Worm (Caenorhabditis elegans) whole organism, young adult: Measurements from ENCODE around the gene fbxa-29.
"Not testable (repeated sequence)": the region's sequence is repeated elsewhere in the genome, so short reads cannot be mapped to it uniquely, and the experiment has no call there.

Experiments used
- F23B12.7 ChIP-seq: sonication (generic microtip); optimal IDR thresholded peaks from 2 replicates; lab custom pipeline; 2017; ENCODE audit warnings: missing genetic modification characterization, mild to moderate bottlenecking, missing compliant biosample characterization, antibody characterized with exemption, moderate library complexity; ENCODE audit not compliant: insufficient read depth
- F55B11.4 ChIP-seq: sonication (generic microtip); optimal IDR thresholded peaks from 2 replicates; lab custom pipeline; 2016; ENCODE audit warnings: missing compliant biosample characterization, missing genetic modification characterization, borderline replicate concordance; ENCODE audit not compliant: insufficient read depth
- F57A8.1 ChIP-seq: fragments of 200-800 bp; sonication (Bioruptor generic); optimal IDR thresholded peaks from 2 replicates; lab custom pipeline; 2018; ENCODE audit warnings: mild to moderate bottlenecking, missing genetic modification characterization, moderate library complexity, missing compliant biosample characterization
- K12H6.12 ChIP-seq: fragments of 200-800 bp; sonication (Bioruptor generic); optimal IDR thresholded peaks from 2 replicates; lab custom pipeline; 2018; ENCODE audit warnings: mild to moderate bottlenecking, missing genetic modification characterization, missing compliant biosample characterization
- T26A5.8 ChIP-seq: sonication (generic microtip); optimal IDR thresholded peaks from 2 replicates; lab custom pipeline; 2016; ENCODE audit warnings: missing genetic modification characterization, missing compliant biosample characterization
- Y53F4B.3 ChIP-seq: fragments of 200-800 bp; sonication (Bioruptor generic); IDR thresholded peaks from 2 replicates; pipeline ENCODE4 v1.3.6; 2022; ENCODE audit warnings: missing genetic modification reagents, missing genetic modification characterization, missing compliant biosample characterization
- Y95B8A.8 ChIP-seq: fragments of 200-800 bp; sonication (Bioruptor generic); IDR thresholded peaks from 2 replicates; pipeline ENCODE4 v1.3.6; 2022; ENCODE audit warnings: missing genetic modification reagents, missing genetic modification characterization, missing compliant biosample characterization
- aptf-2 ChIP-seq: fragments of 200-800 bp; sonication (Bioruptor generic); conservative IDR thresholded peaks from 2 replicates; pipeline ENCODE4 v1.3.6; 2022; ENCODE audit warnings: missing genetic modification reagents, missing genetic modification characterization, missing compliant biosample characterization
- bed-1 ChIP-seq: fragments of 200-800 bp; sonication (Bioruptor generic); IDR thresholded peaks from 2 replicates; pipeline ENCODE4 v1.3.6; 2022; ENCODE audit warnings: missing genetic modification reagents, missing genetic modification characterization, missing compliant biosample characterization
- bed-2 ChIP-seq: fragments of 200-800 bp; sonication (Bioruptor generic); IDR thresholded peaks from 2 replicates; pipeline ENCODE4 v1.3.6; 2022; ENCODE audit warnings: missing genetic modification reagents, missing genetic modification characterization, missing compliant biosample characterization
- cebp-1 ChIP-seq, 2 experiments: fragments of 200-800 bp in 1 of 2; sonication (Bioruptor generic) in 1 of 2; sonication (generic microtip) in 1 of 2; IDR thresholded peaks in 1 of 2; optimal IDR thresholded peaks in 1 of 2; 2 replicates each; pipeline versions ENCODE4 v1.3.6 to Lab custom; 2017 to 2022; ENCODE audit warnings: missing compliant biosample characterization in 2 of 2, missing genetic modification characterization in 2 of 2, mild to moderate bottlenecking in 1 of 2, missing genetic modification reagents in 1 of 2, moderate library complexity in 1 of 2
- ceh-100 ChIP-seq: fragments of 200-800 bp; sonication (Bioruptor generic); IDR thresholded peaks from 2 replicates; pipeline ENCODE4 v1.3.6; 2022; ENCODE audit warnings: missing genetic modification reagents, missing genetic modification characterization, missing compliant biosample characterization
- ceh-40 ChIP-seq: fragments of 200-800 bp; sonication (Bioruptor generic); IDR thresholded peaks from 2 replicates; pipeline ENCODE4 v1.3.6; 2022; ENCODE audit warnings: missing genetic modification characterization, missing compliant biosample characterization
- ceh-58 ChIP-seq: fragments of 200-800 bp; sonication (Bioruptor generic); IDR thresholded peaks from 2 replicates; pipeline ENCODE4 v1.3.6; 2022; ENCODE audit warnings: missing genetic modification characterization, missing compliant biosample characterization
- ceh-91 ChIP-seq: fragments of 200-800 bp; sonication (Bioruptor generic); IDR thresholded peaks from 2 replicates; pipeline ENCODE4 v1.3.6; 2022; ENCODE audit warnings: missing genetic modification reagents, missing genetic modification characterization, missing compliant biosample characterization
- die-1 ChIP-seq: sonication (generic microtip); optimal IDR thresholded peaks from 2 replicates; lab custom pipeline; 2016; ENCODE audit warnings: missing genotype, mild to moderate bottlenecking, missing genetic modification characterization, missing compliant biosample characterization
- egl-18 ChIP-seq: fragments of 200-800 bp; sonication (Bioruptor generic); IDR thresholded peaks from 2 replicates; pipeline ENCODE4 v1.3.6; 2022; ENCODE audit warnings: missing genetic modification reagents, missing genetic modification characterization, missing compliant biosample characterization
- egrh-3 ChIP-seq: fragments of 200-800 bp; sonication (Bioruptor generic); IDR thresholded peaks from 2 replicates; pipeline ENCODE4 v1.3.6; 2022; ENCODE audit warnings: missing genetic modification reagents, missing genetic modification characterization, missing compliant biosample characterization
- ekl-4 ChIP-seq: fragments of 200-800 bp; sonication (Bioruptor generic); IDR thresholded peaks from 2 replicates; pipeline ENCODE4 v1.3.6; 2022; ENCODE audit warnings: missing genetic modification reagents, missing genetic modification characterization, missing compliant biosample characterization
- ets-4 ChIP-seq: fragments of 200-800 bp; sonication (Bioruptor generic); optimal IDR thresholded peaks from 2 replicates; lab custom pipeline; 2018; ENCODE audit warnings: mild to moderate bottlenecking, missing genetic modification characterization, missing compliant biosample characterization
- hmg-1.2 ChIP-seq: fragments of 200-800 bp; sonication (Bioruptor generic); IDR thresholded peaks from 2 replicates; pipeline ENCODE4 v1.3.6; 2022; ENCODE audit warnings: missing genetic modification reagents, missing genetic modification characterization, missing compliant biosample characterization
- hmg-20 ChIP-seq: fragments of 200-800 bp; sonication (Bioruptor generic); IDR thresholded peaks from 2 replicates; pipeline ENCODE4 v1.3.6; 2022; ENCODE audit warnings: missing genetic modification reagents, missing genetic modification characterization, missing compliant biosample characterization
- hsf-1 ChIP-seq: fragments of 200-800 bp; sonication (Bioruptor generic); IDR thresholded peaks from 2 replicates; pipeline ENCODE4 v1.3.6; 2022; ENCODE audit warnings: missing genetic modification reagents, missing genetic modification characterization, missing compliant biosample characterization
- lag-1 ChIP-seq: fragments of 200-800 bp; sonication (Bioruptor generic); IDR thresholded peaks from 2 replicates; pipeline ENCODE4 v1.3.6; 2022; ENCODE audit warnings: missing genetic modification reagents, missing genetic modification characterization, missing compliant biosample characterization
- lir-1 ChIP-seq: fragments of 200-800 bp; sonication (Bioruptor generic); conservative IDR thresholded peaks from 2 replicates; pipeline ENCODE4 v1.3.6; 2022; ENCODE audit warnings: missing genetic modification reagents, missing genetic modification characterization, missing compliant biosample characterization
- lsy-27 ChIP-seq: sonication (generic microtip); optimal IDR thresholded peaks from 2 replicates; lab custom pipeline; 2017; ENCODE audit warnings: missing genetic modification characterization, mild to moderate bottlenecking, missing compliant biosample characterization, antibody characterized with exemption, missing genotype, borderline replicate concordance; ENCODE audit not compliant: insufficient read depth
- madf-10 ChIP-seq: sonication (generic microtip); optimal IDR thresholded peaks from 2 replicates; lab custom pipeline; 2016; ENCODE audit warnings: mild to moderate bottlenecking, missing genetic modification characterization, missing compliant biosample characterization
- madf-3 ChIP-seq: fragments of 200-800 bp; sonication (Bioruptor generic); IDR thresholded peaks from 2 replicates; pipeline ENCODE4 v1.3.6; 2022; ENCODE audit warnings: missing genetic modification reagents, missing genetic modification characterization, missing compliant biosample characterization
- madf-8 ChIP-seq: fragments of 200-800 bp; sonication (Bioruptor generic); conservative IDR thresholded peaks from 2 replicates; pipeline ENCODE4 v1.3.6; 2022; ENCODE audit warnings: missing genetic modification reagents, missing genetic modification characterization, missing compliant biosample characterization
- mxl-1 ChIP-seq: sonication (generic microtip); optimal IDR thresholded peaks from 2 replicates; lab custom pipeline; 2016; ENCODE audit warnings: missing genetic modification characterization, missing compliant biosample characterization
- nfya-1 ChIP-seq: sonication (generic microtip); optimal IDR thresholded peaks from 2 replicates; lab custom pipeline; 2017; ENCODE audit warnings: antibody characterized with exemption, missing compliant biosample characterization, missing genetic modification characterization, borderline replicate concordance; ENCODE audit not compliant: insufficient read depth
- nhr-179 ChIP-seq: sonication (generic microtip); optimal IDR thresholded peaks from 2 replicates; lab custom pipeline; 2016; ENCODE audit warnings: mild to moderate bottlenecking, missing genetic modification characterization, missing compliant biosample characterization
- nhr-80 ChIP-seq: sonication (generic microtip); optimal IDR thresholded peaks from 2 replicates; lab custom pipeline; 2016; ENCODE audit warnings: missing genetic modification characterization, missing compliant biosample characterization
- rcor-1 ChIP-seq: fragments of 200-800 bp; sonication (Bioruptor generic); IDR thresholded peaks from 2 replicates; pipeline ENCODE4 v1.3.6; 2022; ENCODE audit warnings: missing genetic modification reagents, missing genetic modification characterization, missing compliant biosample characterization
- rpc-1 ChIP-seq, 2 experiments: fragments of 150-350 bp in 1 of 2; sonication (generic microtip) in 1 of 2; optimal IDR thresholded peaks; 2 replicates each; lab custom pipeline; 2014 to 2018; ENCODE audit warnings: missing biosample characterization in 1 of 2, missing genetic modification characterization in 1 of 2, missing genetic modification reagents in 1 of 2, missing genotype in 1 of 2
- snpc-1.1 ChIP-seq: sonication (generic microtip); optimal IDR thresholded peaks from 2 replicates; lab custom pipeline; 2017; ENCODE audit warnings: missing genetic modification characterization, mild to moderate bottlenecking, missing compliant biosample characterization, antibody characterized with exemption, moderate library complexity, missing genotype, missing genetic modification reagents; ENCODE audit not compliant: insufficient read depth
- snpc-3.4 ChIP-seq: sonication (generic microtip); optimal IDR thresholded peaks from 2 replicates; lab custom pipeline; 2017; ENCODE audit warnings: missing genetic modification characterization, mild to moderate bottlenecking, missing compliant biosample characterization, antibody characterized with exemption, moderate library complexity, missing genotype, missing genetic modification reagents
- unc-130 ChIP-seq: sonication (generic microtip); optimal IDR thresholded peaks from 2 replicates; lab custom pipeline; 2016; ENCODE audit warnings: missing genetic modification reagents, missing genetic modification characterization, missing compliant biosample characterization
- xnd-1 ChIP-seq: sonication (generic microtip); optimal IDR thresholded peaks from 2 replicates; lab custom pipeline; 2016; ENCODE audit warnings: missing genotype, missing genetic modification reagents, missing genetic modification characterization, missing compliant biosample characterization
- zim-3 ChIP-seq: sonication (generic microtip); optimal IDR thresholded peaks from 2 replicates; lab custom pipeline; 2017; ENCODE audit warnings: mild to moderate bottlenecking, missing genetic modification characterization, moderate library complexity, missing compliant biosample characterization
- ztf-28 ChIP-seq: fragments of 200-800 bp; sonication (Bioruptor generic); IDR thresholded peaks from 2 replicates; pipeline ENCODE4 v1.3.6; 2022; ENCODE audit warnings: missing genetic modification reagents, missing genetic modification characterization, missing compliant biosample characterization

fbxa-29 gene

DNA sequence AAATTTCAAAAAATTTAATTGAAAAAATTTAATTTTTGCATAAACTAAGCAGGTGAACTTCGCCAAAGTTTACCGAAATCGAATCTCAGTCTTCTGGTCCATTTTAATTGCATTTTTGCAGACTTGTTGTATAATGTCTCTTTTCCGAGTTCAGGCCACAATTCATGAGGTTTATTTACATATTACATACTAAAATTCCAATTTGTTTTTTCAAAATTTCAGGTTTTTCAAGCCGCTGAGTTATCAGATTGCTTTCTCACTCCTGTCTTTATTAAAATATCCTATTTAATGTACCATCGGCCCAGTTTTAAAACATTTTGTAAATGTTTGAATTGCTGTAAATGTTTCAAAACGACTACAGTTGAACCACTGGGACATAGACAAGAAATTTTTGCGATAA is 17.0 kb downstream of the fbxa-29 start, which contains the start of gene fbxa-208:
TSS of gene fbxa-208 (plus strand) at position 301 of the 400 bp plus-strand sequence.
- TF ChIP-seq bed-2 (GFP tag; lab: Robert Waterston, UW); zim-3 (tag; lab: Kevin White, UChicago); cebp-1 (GFP tag; IDR thresholded peaks at IDR 0.05; lab: Robert Waterston, UW); cebp-1 (tag; optimal IDR thresholded peaks at IDR 0.05; lab: Kevin White, UChicago): not testable (repeated sequence)

DNA sequence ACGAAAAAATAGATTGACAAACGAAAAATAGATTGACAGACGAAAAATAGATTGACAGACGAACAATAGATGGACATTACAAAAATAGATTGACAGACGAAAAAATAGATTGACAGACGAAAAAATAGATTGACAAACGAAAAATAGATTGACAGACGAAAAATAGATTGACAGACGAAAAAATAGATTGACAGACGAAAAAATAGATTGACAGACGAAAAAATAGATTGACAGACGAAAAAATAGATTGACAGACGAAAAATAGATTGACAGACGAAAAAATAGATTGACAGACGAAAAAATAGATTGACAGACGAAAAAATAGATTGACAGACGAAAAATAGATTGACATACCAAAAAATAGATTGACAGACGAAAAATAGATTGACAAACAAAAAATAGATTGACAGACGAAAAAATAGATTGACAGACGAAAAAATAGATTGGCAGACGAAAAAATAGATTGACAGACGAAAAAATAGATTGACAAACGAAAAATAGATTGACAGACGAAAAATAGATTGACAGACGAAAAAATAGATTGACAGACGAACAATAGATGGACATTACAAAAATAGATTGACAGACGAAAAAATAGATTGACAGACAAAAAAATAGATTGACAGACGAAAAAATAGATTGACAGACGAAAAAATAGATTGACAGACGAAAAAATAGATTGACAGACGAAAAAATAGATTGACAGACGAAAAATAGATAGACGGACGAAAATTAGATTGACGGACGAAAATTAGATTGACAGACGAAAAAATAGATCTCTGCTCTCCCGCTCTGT is 20.9 kb downstream of the fbxa-29 start:
- TF ChIP-seq ceh-91 (peak; percentile 81), ztf-28 (peak; percentile 67; the same call in 1 of the 2 replicates), Y53F4B.3 (GFP tag; lab: Robert Waterston, UW) (peak; percentile 99; the same call in 1 of the 2 replicates), egrh-3 (peak; percentile 100), hmg-1.2 (GFP tag; lab: Robert Waterston, UW) (peak; percentile 3; the same call in 1 of the 2 replicates)
- TF ChIP-seq, all 124 proteins: peak for 5; not testable (repeated sequence) for 119

ce11 chrIII:1249111-1249583 is 24.4 kb downstream of the fbxa-29 start, which contains the start of the genes fbxa-76 and fbxa-77:
Gene fbxa-76, minus strand, starts transcription at chrIII:1249161.
Gene fbxa-77, plus strand, starts transcription at chrIII:1249475.
- TF ChIP-seq hsf-1 (GFP tag; lab: Robert Waterston, UW) (no peak), madf-3 (GFP tag; lab: Robert Waterston, UW) (no peak), ets-4 (GFP tag; lab: Kevin White, UChicago) (no peak), madf-8 (GFP tag; lab: Robert Waterston, UW) (no peak), egl-18 (GFP tag; lab: Robert Waterston, UW) (no peak), K12H6.12 (tag; lab: Kevin White, UChicago) (no peak), F57A8.1 (GFP tag; lab: Kevin White, UChicago) (no peak), mxl-1 (tag; lab: Kevin White, UChicago) (no peak), F23B12.7 (peak; percentile 5), ceh-58 (GFP tag; lab: Robert Waterston, UW) (no peak), hmg-1.2 (GFP tag; lab: Robert Waterston, UW) (peak; percentile 72; the same call in 1 of the 2 replicates), ztf-28 (no peak), xnd-1 (tag; lab: Kevin White, UChicago) (no peak), ekl-4 (GFP tag; lab: Robert Waterston, UW) (no peak), aptf-2 (GFP tag; lab: Robert Waterston, UW) (no peak), lsy-27 (tag; lab: Kevin White, UChicago) (no peak), rcor-1 (GFP tag; lab: Robert Waterston, UW) (no peak), lir-1 (GFP tag; lab: Robert Waterston, UW) (no peak), unc-130 (GFP tag; lab: Kevin White, UChicago) (no peak), nfya-1 (tag; lab: Kevin White, UChicago) (no peak), T26A5.8 (tag; lab: Kevin White, UChicago) (no peak), snpc-1.1 (tag; lab: Kevin White, UChicago) (no peak), ceh-40 (GFP tag; lab: Robert Waterston, UW) (no peak), F55B11.4 (tag; lab: Kevin White, UChicago) (no peak), snpc-3.4 (tag; lab: Kevin White, UChicago) (no peak), lag-1 (GFP tag; lab: Robert Waterston, UW) (no peak), Y95B8A.8 (GFP tag; lab: Robert Waterston, UW) (no peak), madf-10 (no peak), nhr-80 (tag; lab: Kevin White, UChicago) (peak; percentile 73), nhr-179 (tag; lab: Kevin White, UChicago) (no peak), ceh-100 (GFP tag; lab: Robert Waterston, UW) (no peak), bed-1 (GFP tag; lab: Robert Waterston, UW) (no peak), hmg-20 (GFP tag; lab: Robert Waterston, UW) (no peak), die-1 (no peak), rpc-1 (optimal IDR thresholded peaks at IDR 0.05; lab: Kevin White, UChicago) (no peak), rpc-1 (tag; optimal IDR thresholded peaks at IDR 0.05; lab: Kevin White, UChicago) (no peak)
